Worm (Caenorhabditis elegans): Measurements from ENCODE around the gene hmg-4.

hmg-4 gene

DNA sequence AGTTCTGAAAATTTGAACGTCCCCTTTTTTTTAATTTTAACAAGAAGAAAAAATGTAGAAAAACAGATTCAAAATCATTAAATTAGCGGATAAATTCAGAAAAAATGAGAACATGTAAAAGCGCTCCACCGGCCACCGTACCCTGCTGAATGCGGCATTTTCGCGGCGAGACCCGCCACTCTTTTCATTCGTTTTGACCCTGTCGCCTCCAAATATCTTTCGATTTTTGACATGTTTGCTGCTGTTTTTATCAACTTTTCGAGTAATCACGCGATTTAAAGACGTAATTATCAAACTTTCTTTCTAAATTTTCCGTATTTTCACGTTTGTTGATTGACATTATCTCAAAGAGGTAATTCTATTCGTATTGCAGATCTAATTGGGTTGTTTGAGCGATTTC is 45.2 kb downstream of the hmg-4 start, which contains the start of gene gsp-2 (continued):
- TF ChIP-seq zfp-2 (tag; optimal IDR thresholded peaks at IDR 0.05) (peak; percentile 28), ceh-44 (GFP tag; IDR thresholded peaks at IDR 0.05) (no peak), Y5F2A.4 (GFP tag; optimal IDR thresholded peaks at IDR 0.05) (no peak), mdt-29 (GFP tag; IDR thresholded peaks at IDR 0.05) (peak; percentile 68), nhr-25 (tag; optimal IDR thresholded peaks at IDR 0.05; ENCODE audit: borderline replicate concordance, insufficient read depth) (peak; percentile 18), set-16 (GFP tag; IDR thresholded peaks at IDR 0.05) (peak; percentile 40; the same call in 1 of the 2 replicates), egl-27 (tag; optimal IDR thresholded peaks at IDR 0.05) (no peak), unc-130 (GFP tag; optimal IDR thresholded peaks at IDR 0.05) (no peak), nhr-77 (tag; optimal IDR thresholded peaks at IDR 0.05) (peak; percentile 50), saeg-2 (GFP tag; IDR thresholded peaks at IDR 0.05) (no peak), nhr-41 (GFP tag; IDR thresholded peaks at IDR 0.05) (0 out of 2 replicates have a peak, but pooled peaks have one; percentile 35), ceh-28 (tag; optimal IDR thresholded peaks at IDR 0.05) (no peak), zip-11 (GFP tag; IDR thresholded peaks at IDR 0.05) (no peak), ces-1 (GFP tag; optimal IDR thresholded peaks at IDR 0.05) (no peak), lir-3 (tag; optimal IDR thresholded peaks at IDR 0.05) (no peak), rbr-2 (tag; optimal IDR thresholded peaks at IDR 0.05) (peak; percentile 41), F10B5.3 (tag; optimal IDR thresholded peaks at IDR 0.05) (no peak), ztf-7 (tag; optimal IDR thresholded peaks at IDR 0.05) (no peak), daf-16 (GFP tag; optimal IDR thresholded peaks at IDR 0.05) (no peak), daf-16 (tag; optimal IDR thresholded peaks at IDR 0.05) (peak; percentile 64), ama-1 (optimal IDR thresholded peaks at IDR 0.05) (peak; percentile 7), hlh-30 (tag; optimal IDR thresholded peaks at IDR 0.05; ENCODE audit: insufficient read depth) (peak; percentile 73), fkh-10 (GFP tag; optimal IDR thresholded peaks at IDR 0.05) (no peak), ceh-32 (tag; optimal IDR thresholded peaks at IDR 0.05; ENCODE audit: poor library complexity) (no peak), lin-39 (tag; optimal IDR thresholded peaks at IDR 0.05) (no peak), nhr-11 (tag; optimal IDR thresholded peaks at IDR 0.05) (peak; percentile 74), unc-62 (GFP tag; optimal IDR thresholded peaks at IDR 0.05 in 1 of 2) (peak in 1 of 2 experiments; percentile 96), unc-62 (tag; optimal IDR thresholded peaks at IDR 0.05) (no peak), lin-29 (GFP tag; IDR thresholded peaks at IDR 0.05) (no peak), cey-2 (tag; optimal IDR thresholded peaks at IDR 0.05; ENCODE audit: borderline replicate concordance, insufficient read depth) (no peak), zag-1 (tag; optimal IDR thresholded peaks at IDR 0.05) (no peak), ctbp-1 (GFP tag; IDR thresholded peaks at IDR 0.05) (no peak), hif-1 (tag; optimal IDR thresholded peaks at IDR 0.05) (peak in 1 of 2 experiments; percentile 77), Y75B8A.6 (GFP tag; IDR thresholded peaks at IDR 0.05) (peak; percentile 63; the same call in 1 of the 2 replicates), lin-1 (GFP tag; IDR thresholded peaks at IDR 0.05) (peak; percentile 57; the same call in 1 of the 2 replicates)

DNA sequence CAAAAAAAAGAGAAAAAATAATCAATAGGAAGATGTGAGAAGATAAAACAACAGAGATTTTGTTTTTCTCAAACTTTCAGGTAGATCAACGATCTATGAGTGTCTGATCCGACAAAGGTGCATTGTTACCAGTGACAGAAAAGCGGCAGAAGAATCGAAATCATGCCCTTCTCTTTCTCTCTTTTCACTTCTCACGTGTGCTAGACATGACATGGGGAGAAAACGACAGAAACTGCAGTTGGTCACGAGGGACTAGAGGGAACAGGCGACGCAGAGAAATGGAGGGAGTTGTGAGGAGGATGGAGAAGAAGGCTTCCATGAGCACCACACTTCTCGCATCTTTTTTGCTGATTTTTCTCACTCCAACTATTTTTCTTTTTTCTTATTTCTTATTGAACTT is 46.2 kb downstream of the hmg-4 start, which contains the start of gene F56C9.10:
Gene F56C9.10, minus strand, starts transcription at position 97 of the 400 bp plus-strand sequence.
- no peak for TF ChIP-seq ceh-82 (tag; optimal IDR thresholded peaks at IDR 0.05)
- TF ChIP-seq jun-1 (tag; optimal IDR thresholded peaks at IDR 0.05), result no peak
- peak; percentile 90 for TF ChIP-seq dve-1 (tag; optimal IDR thresholded peaks at IDR 0.05; ENCODE audit: insufficient read depth)
- no peak for TF ChIP-seq snpc-1.2 (GFP tag; IDR thresholded peaks at IDR 0.05)
- peak; percentile 64; the same call in 1 of the 2 replicates for TF ChIP-seq arid-1 (GFP tag; conservative IDR thresholded peaks at IDR 0.05)
- TF ChIP-seq T26A8.4 (GFP tag; IDR thresholded peaks at IDR 0.05), result peak; percentile 73
- peak in 1 of 2 experiments; percentile 100 for TF ChIP-seq unc-62 (GFP tag; optimal IDR thresholded peaks at IDR 0.05 in 1 of 2)
- TF ChIP-seq unc-62 (tag; optimal IDR thresholded peaks at IDR 0.05), result no peak
- TF ChIP-seq tag-97 (GFP tag; IDR thresholded peaks at IDR 0.05), result no peak
- no peak for TF ChIP-seq R02D3.7 (tag; optimal IDR thresholded peaks at IDR 0.05)
- TF ChIP-seq mes-2 (tag; optimal IDR thresholded peaks at IDR 0.05; ENCODE audit: poor library complexity, severe bottlenecking), result peak; percentile 77
- peak; percentile 55 for TF ChIP-seq nhr-6 (tag; optimal IDR thresholded peaks at IDR 0.05)
- no peak for TF ChIP-seq zip-2 (tag; optimal IDR thresholded peaks at IDR 0.05)
- TF ChIP-seq mep-1 (tag; optimal IDR thresholded peaks at IDR 0.05), result peak; percentile 95
- TF ChIP-seq Y105C5A.15 (GFP tag; IDR thresholded peaks at IDR 0.05), result 0 out of 2 replicates have a peak, but pooled peaks have one; percentile 30
- TF ChIP-seq lin-13 (GFP tag; optimal IDR thresholded peaks at IDR 0.05), result peak; percentile 35
- TF ChIP-seq nhr-11 (tag; optimal IDR thresholded peaks at IDR 0.05), result peak; percentile 89
- TF ChIP-seq cey-2 (tag; optimal IDR thresholded peaks at IDR 0.05; ENCODE audit: borderline replicate concordance, insufficient read depth), result peak; percentile 89
- TF ChIP-seq hlh-11 (tag; optimal IDR thresholded peaks at IDR 0.05), result peak; percentile 95
- TF ChIP-seq lir-3 (tag; optimal IDR thresholded peaks at IDR 0.05), result no peak
- TF ChIP-seq daf-16 (GFP tag; optimal IDR thresholded peaks at IDR 0.05), result peak in 1 of 2 experiments; percentile 65
- TF ChIP-seq daf-16 (tag; optimal IDR thresholded peaks at IDR 0.05), result peak; percentile 38
- no peak for TF ChIP-seq ztf-11 (tag; optimal IDR thresholded peaks at IDR 0.05)

Measured in whole organism, L4 larva.